Fruit fly (Drosophila melanogaster) whole organism, embryonic: ENCODE data around the gene Vps13D.

Experiments used
- B-H2 ChIP-seq: fragments of 200-800 bp; sonication (Bioruptor generic); optimal IDR thresholded peaks from 2 replicates; lab custom pipeline; 2018; ENCODE audit warnings: missing biosample characterization, mild to moderate bottlenecking, missing genetic modification characterization
- BEAF-32 ChIP-seq: fragments of 200-800 bp; sonication (Bioruptor generic); optimal IDR thresholded peaks from 3 replicates; lab custom pipeline; 2017; ENCODE audit warnings: missing biosample characterization, missing genetic modification characterization, mild to moderate bottlenecking, moderate library complexity, missing genetic modification reagents
- Bgb ChIP-seq: fragments of 200-800 bp; sonication (Bioruptor generic); IDR thresholded peaks from 2 replicates; pipeline ENCODE4 v1.3.6; 2022; ENCODE audit warnings: missing biosample characterization, missing genetic modification characterization; ENCODE audit not compliant: partially characterized antibody
- CG10267 ChIP-seq: fragments of 200-800 bp; sonication (Bioruptor generic); optimal IDR thresholded peaks from 2 replicates; lab custom pipeline; 2018; ENCODE audit warnings: missing biosample characterization, mild to moderate bottlenecking, missing genetic modification characterization, moderate library complexity
- CG11560 ChIP-seq: fragments of 200-800 bp; sonication (Bioruptor generic); IDR thresholded peaks from 3 replicates; pipeline ENCODE4 v1.3.6; 2022; ENCODE audit warnings: missing biosample characterization, missing genetic modification characterization
- CG12391 ChIP-seq: fragments of 200-800 bp; sonication (Bioruptor generic); optimal IDR thresholded peaks from 3 replicates; lab custom pipeline; 2018; ENCODE audit warnings: missing biosample characterization, mild to moderate bottlenecking, missing genetic modification characterization, moderate library complexity
- CG12659 ChIP-seq: fragments of 200-800 bp; sonication (Bioruptor generic); optimal IDR thresholded peaks from 3 replicates; lab custom pipeline; 2017; ENCODE audit warnings: mild to moderate bottlenecking, missing biosample characterization, missing genetic modification reagents, missing genetic modification characterization
- CG12769 ChIP-seq: fragments of 200-800 bp; sonication (Bioruptor generic); optimal IDR thresholded peaks from 2 replicates; lab custom pipeline; 2019; ENCODE audit warnings: missing biosample characterization, mild to moderate bottlenecking, missing genetic modification characterization, moderate library complexity
- CG14710 ChIP-seq: fragments of 200-800 bp; sonication (Bioruptor generic); optimal IDR thresholded peaks from 3 replicates; lab custom pipeline; 2019; ENCODE audit warnings: missing biosample characterization, mild to moderate bottlenecking, missing genetic modification characterization, moderate library complexity
- CG15269 ChIP-seq: fragments of 200-800 bp; sonication (Bioruptor generic); optimal IDR thresholded peaks from 2 replicates; lab custom pipeline; 2018; ENCODE audit warnings: missing biosample characterization, mild to moderate bottlenecking, missing genetic modification characterization, moderate library complexity
- CG15601 ChIP-seq: fragments of 200-800 bp; sonication (Bioruptor generic); optimal IDR thresholded peaks from 3 replicates; lab custom pipeline; 2019; ENCODE audit warnings: missing biosample characterization, mild to moderate bottlenecking, missing genetic modification characterization, moderate library complexity
- CG17361 ChIP-seq: fragments of 200-800 bp; sonication (Bioruptor generic); IDR thresholded peaks from 3 replicates; pipeline ENCODE4 v1.3.6; 2022; ENCODE audit warnings: missing biosample characterization, missing genetic modification characterization
- CG17802 ChIP-seq: fragments of 200-800 bp; sonication (Bioruptor generic); optimal IDR thresholded peaks from 2 replicates; lab custom pipeline; 2018; ENCODE audit warnings: missing biosample characterization, mild to moderate bottlenecking, missing genetic modification characterization, moderate library complexity
- CG2129 ChIP-seq: fragments of 200-800 bp; sonication (Bioruptor generic); IDR thresholded peaks from 2 replicates; pipeline ENCODE4 v1.3.6; 2022; ENCODE audit warnings: missing biosample characterization, missing genetic modification characterization; ENCODE audit not compliant: partially characterized antibody
- CG2889 ChIP-seq: fragments of 200-800 bp; sonication (Bioruptor generic); IDR thresholded peaks from 3 replicates; pipeline ENCODE4 v1.3.6; 2022; ENCODE audit warnings: missing biosample characterization, missing genetic modification characterization
- CG33557 ChIP-seq: fragments of 200-800 bp; sonication (Bioruptor generic); optimal IDR thresholded peaks from 2 replicates; lab custom pipeline; 2019; ENCODE audit warnings: missing biosample characterization, mild to moderate bottlenecking, missing genetic modification characterization, moderate library complexity
- CG34224 ChIP-seq: fragments of 200-800 bp; sonication (Bioruptor generic); IDR thresholded peaks from 3 replicates; pipeline ENCODE4 v1.3.6; 2022; ENCODE audit warnings: missing biosample characterization, missing genetic modification characterization; ENCODE audit not compliant: partially characterized antibody
- CG6791 ChIP-seq: fragments of 200-800 bp; sonication (Bioruptor generic); IDR thresholded peaks from 3 replicates; pipeline ENCODE4 v1.3.6; 2022; ENCODE audit warnings: missing biosample characterization, missing genetic modification characterization; ENCODE audit not compliant: partially characterized antibody
- CG8924 ChIP-seq: fragments of 200-800 bp; optimal IDR thresholded peaks from 3 replicates; lab custom pipeline; 2019; ENCODE audit warnings: missing biosample characterization, mild to moderate bottlenecking, missing genetic modification characterization, moderate library complexity
- Dref ChIP-seq: fragments of 200-800 bp; sonication (Bioruptor generic); IDR thresholded peaks from 2 replicates; pipeline ENCODE4 v1.3.6; 2022; ENCODE audit warnings: missing biosample characterization, missing genetic modification characterization
- E2f2 ChIP-seq: fragments of 200-800 bp; sonication (Bioruptor generic); IDR thresholded peaks from 2 replicates; pipeline ENCODE4 v1.3.6; 2022; ENCODE audit warnings: missing biosample characterization, missing genetic modification characterization
- Ets65A ChIP-seq: fragments of 200-800 bp; sonication (Bioruptor generic); peaks from one replicate; lab custom pipeline; 2016; ENCODE audit warnings: missing biosample characterization, missing genetic modification characterization
- GATAe ChIP-seq: fragments of 200-800 bp; sonication (Bioruptor generic); conservative IDR thresholded peaks from 2 replicates; pipeline ENCODE4 v1.3.6; 2022; ENCODE audit warnings: missing biosample characterization, missing genetic modification characterization
- HLH4C ChIP-seq: fragments of 200-800 bp; sonication (Bioruptor generic); IDR thresholded peaks from 3 replicates; pipeline ENCODE4 v1.3.6; 2022; ENCODE audit warnings: missing biosample characterization, missing genetic modification characterization; ENCODE audit not compliant: partially characterized antibody
- Hmr ChIP-seq: fragments of 200-800 bp; sonication (Bioruptor generic); optimal IDR thresholded peaks from 3 replicates; lab custom pipeline; 2017; ENCODE audit warnings: mild to moderate bottlenecking, missing biosample characterization, missing genetic modification reagents, missing genetic modification characterization
- Lhr ChIP-seq: fragments of 200-800 bp; sonication (Bioruptor generic); optimal IDR thresholded peaks from 3 replicates; lab custom pipeline; 2017; ENCODE audit warnings: mild to moderate bottlenecking, missing biosample characterization, missing genetic modification reagents, missing genetic modification characterization
- Max ChIP-seq: fragments of 200-800 bp; sonication (Bioruptor generic); optimal IDR thresholded peaks from 2 replicates; lab custom pipeline; 2016; ENCODE audit warnings: missing biosample characterization, mild to moderate bottlenecking, missing genetic modification characterization
- Poxn ChIP-seq: fragments of 200-800 bp; sonication (Bioruptor generic); IDR thresholded peaks from 2 replicates; pipeline ENCODE4 v1.3.6; 2022; ENCODE audit warnings: missing biosample characterization, missing genetic modification characterization
- Scr ChIP-seq: fragments of 200-800 bp; sonication (Bioruptor generic); IDR thresholded peaks from 2 replicates; pipeline ENCODE4 v1.3.6; 2022; ENCODE audit warnings: missing biosample characterization, missing genetic modification characterization; ENCODE audit not compliant: partially characterized antibody
- Sin3A ChIP-seq: fragments of >200 bp; optimal IDR thresholded peaks from 2 replicates; lab custom pipeline; 2018
- bigmax ChIP-seq: fragments of 200-800 bp; sonication (Bioruptor generic); optimal IDR thresholded peaks from 2 replicates; lab custom pipeline; 2018; ENCODE audit warnings: missing biosample characterization, mild to moderate bottlenecking, missing genetic modification characterization
- fd96Cb ChIP-seq: fragments of 200-800 bp; sonication (Bioruptor generic); optimal IDR thresholded peaks from 2 replicates; lab custom pipeline; 2018; ENCODE audit warnings: missing biosample characterization, mild to moderate bottlenecking, missing genetic modification characterization, moderate library complexity
- gce ChIP-seq: fragments of 200-800 bp; sonication (Bioruptor generic); IDR thresholded peaks from 3 replicates; pipeline ENCODE4 v1.3.6; 2022; ENCODE audit warnings: missing biosample characterization, missing genetic modification characterization
- gfzf ChIP-seq: fragments of 200-800 bp; sonication (Bioruptor generic); optimal IDR thresholded peaks from 2 replicates; lab custom pipeline; 2016; ENCODE audit warnings: missing biosample characterization, mild to moderate bottlenecking, missing genetic modification characterization, moderate library complexity
- hkb ChIP-seq, 2 experiments: fragments of 200-800 bp in 1 of 2; fragments of >200 bp in 1 of 2; sonication (Bioruptor generic) in 1 of 2; IDR thresholded peaks in 1 of 2; optimal IDR thresholded peaks in 1 of 2; 2 replicates each; pipeline versions ENCODE4 v1.3.6 to Lab custom; 2017 to 2022; ENCODE audit warnings: missing biosample characterization in 1 of 2, missing genetic modification characterization in 1 of 2
- knrl ChIP-seq: fragments of 200-800 bp; sonication (Bioruptor generic); IDR thresholded peaks from 3 replicates; pipeline ENCODE4 v1.3.6; 2022; ENCODE audit warnings: missing biosample characterization, missing genetic modification characterization; ENCODE audit not compliant: partially characterized antibody
- lola ChIP-seq, 3 experiments: fragments of >200 bp in 2 of 3; fragments of 200-800 bp in 1 of 3; sonication (Bioruptor generic) in 1 of 3; optimal IDR thresholded peaks; 2 replicates each; lab custom pipeline; 2017 to 2019; ENCODE audit warnings: missing biosample characterization in 3 of 3, missing genetic modification characterization in 3 of 3, mild to moderate bottlenecking in 1 of 3, moderate library complexity in 1 of 3
- mld ChIP-seq: fragments of 200-800 bp; sonication (Bioruptor generic); IDR thresholded peaks from 3 replicates; pipeline ENCODE4 v1.3.6; 2022; ENCODE audit warnings: missing biosample characterization, missing genetic modification characterization; ENCODE audit not compliant: partially characterized antibody
- nerfin-1 ChIP-seq: fragments of 200-800 bp; sonication (Bioruptor generic); optimal IDR thresholded peaks from 3 replicates; lab custom pipeline; 2019; ENCODE audit warnings: missing biosample characterization, mild to moderate bottlenecking, missing genetic modification characterization, moderate library complexity
- nerfin-2 ChIP-seq: fragments of 200-800 bp; sonication (Bioruptor generic); IDR thresholded peaks from 2 replicates; pipeline ENCODE4 v1.3.6; 2022; ENCODE audit warnings: missing biosample characterization, missing genetic modification characterization; ENCODE audit not compliant: partially characterized antibody
- pfk ChIP-seq: fragments of 200-800 bp; sonication (Bioruptor generic); optimal IDR thresholded peaks from 2 replicates; lab custom pipeline; 2018; ENCODE audit warnings: missing biosample characterization, mild to moderate bottlenecking, missing genetic modification characterization, moderate library complexity
- ssp ChIP-seq: fragments of 200-800 bp; sonication (Bioruptor generic); IDR thresholded peaks from 2 replicates; pipeline ENCODE4 v1.3.6; 2022; ENCODE audit warnings: missing biosample characterization, missing genetic modification characterization
- tgo ChIP-seq: fragments of 200-800 bp; sonication (Bioruptor generic); IDR thresholded peaks from 3 replicates; pipeline ENCODE4 v1.3.6; 2022; ENCODE audit warnings: missing biosample characterization, missing genetic modification characterization
- tll ChIP-seq, 2 experiments: fragments of 200-800 bp in 1 of 2; fragments of >200 bp in 1 of 2; sonication (Bioruptor generic) in 1 of 2; optimal IDR thresholded peaks; 2 replicates each; lab custom pipeline; 2017 to 2019; ENCODE audit warnings: missing biosample characterization in 2 of 2, missing genetic modification characterization in 2 of 2, mild to moderate bottlenecking in 1 of 2, moderate library complexity in 1 of 2
- tna ChIP-seq: fragments of 200-800 bp; sonication (Bioruptor generic); IDR thresholded peaks from 2 replicates; pipeline ENCODE4 v1.3.6; 2022; ENCODE audit warnings: missing biosample characterization, missing genetic modification characterization; ENCODE audit not compliant: partially characterized antibody
- zen2 ChIP-seq: fragments of 200-800 bp; sonication (Bioruptor generic); IDR thresholded peaks from 3 replicates; pipeline ENCODE4 v1.3.6; 2022; ENCODE audit warnings: missing biosample characterization, missing genetic modification characterization; ENCODE audit not compliant: partially characterized antibody

Gene Vps13D

dm6 chr3L:12734550-12735012, 20.3 kb upstream of the Vps13D start, which contains the start of the genes SmD1 and Ptp69D (continued):
- TF ChIP-seq CG12391 (tag; lab: Kevin White, UChicago) (peak; percentile 66), Scr (GFP tag; lab: Robert Waterston, UW) (peak; percentile 88), CG2129 (GFP tag; lab: Robert Waterston, UW) (peak; percentile 54; the same call in 1 of the 2 replicates), CG17361 (GFP tag; lab: Robert Waterston, UW) (peak; percentile 65; the same call in 2 of the 3 replicates), CG15269 (tag; lab: Kevin White, UChicago) (no peak), Sin3A (lab: Kevin White, UChicago) (peak; percentile 86), CG12659 (GFP tag; lab: Kevin White, UChicago) (peak; percentile 87), CG11560 (tag; lab: Robert Waterston, UW) (peak; percentile 88; the same call in 2 of the 3 replicates), Ets65A (GFP tag; lab: Kevin White, UChicago) (peak; percentile 32), Dref (GFP tag; lab: Robert Waterston, UW) (peak; percentile 72), hkb (optimal IDR thresholded peaks at IDR 0.05; lab: Kevin White, UChicago) (peak; percentile 14), hkb (GFP tag; IDR thresholded peaks at IDR 0.05; lab: Robert Waterston, UW) (no peak), nerfin-1 (peak; percentile 15), CG10267 (peak; percentile 81), Max (GFP tag; lab: Kevin White, UChicago) (peak; percentile 35), tll (GFP tag; optimal IDR thresholded peaks at IDR 0.05; lab: Kevin White, UChicago) (peak in 1 of 2 experiments; percentile 48), HLH4C (GFP tag; lab: Robert Waterston, UW) (peak; percentile 81), CG15601 (tag; lab: Kevin White, UChicago) (peak; percentile 3), pfk (GFP tag; lab: Kevin White, UChicago) (peak; percentile 90), CG2889 (GFP tag; lab: Robert Waterston, UW) (no peak), CG34224 (GFP tag; lab: Robert Waterston, UW) (peak; percentile 44; the same call in 2 of the 3 replicates), nerfin-2 (peak; percentile 55), fd96Cb (tag; lab: Kevin White, UChicago) (no peak), CG12769 (tag; lab: Kevin White, UChicago) (no peak), CG14710 (tag; lab: Kevin White, UChicago) (peak; percentile 72), CG6791 (GFP tag; lab: Robert Waterston, UW) (peak; percentile 76; the same call in 2 of the 3 replicates), Lhr (GFP tag; lab: Kevin White, UChicago) (peak; percentile 39), E2f2 (GFP tag; lab: Robert Waterston, UW) (peak; percentile 12; the same call in 1 of the 2 replicates), tgo (GFP tag; lab: Robert Waterston, UW) (no peak), ssp (GFP tag; lab: Robert Waterston, UW) (peak; percentile 77), CG33557 (peak; percentile 13), tna (GFP tag; lab: Robert Waterston, UW) (peak; percentile 54; the same call in 1 of the 2 replicates), Bgb (GFP tag; lab: Robert Waterston, UW) (peak; percentile 68), gfzf (peak; percentile 7), gce (no peak), BEAF-32 (GFP tag; lab: Kevin White, UChicago) (peak; percentile 94), bigmax (GFP tag; lab: Kevin White, UChicago) (peak; percentile 64), Hmr (GFP tag; lab: Kevin White, UChicago) (no peak), B-H2 (GFP tag; lab: Kevin White, UChicago) (peak; percentile 9), zen2 (GFP tag; lab: Robert Waterston, UW) (peak; percentile 32; the same call in 1 of the 3 replicates), Poxn (GFP tag; lab: Robert Waterston, UW) (no peak), knrl (GFP tag; lab: Robert Waterston, UW) (peak; percentile 93), mld (GFP tag; lab: Robert Waterston, UW) (0 out of 3 replicates have a peak, but pooled peaks have one; percentile 40), lola (GFP tag; optimal IDR thresholded peaks at IDR 0.05; lab: Kevin White, UChicago) (peak in 1 of 3 experiments; percentile 33), CG8924 (tag; lab: Kevin White, UChicago) (peak; percentile 67), GATAe (no peak), CG17802 (no peak)
